Fruit fly (Drosophila melanogaster) whole organism, embryonic: ENCODE results near the gene Hsp70Aa.

ENCODE experiments used
- Ada2b ChIP-seq: fragments of 200-800 bp; sonication (Bioruptor generic); IDR thresholded peaks from 2 replicates; pipeline ENCODE4 v1.3.6; 2022; ENCODE audit warnings: missing biosample characterization, missing genetic modification characterization
- Atf6 ChIP-seq: fragments of 200-800 bp; sonication (Bioruptor generic); IDR thresholded peaks from 2 replicates; pipeline ENCODE4 v1.3.6; 2022; ENCODE audit warnings: missing biosample characterization, missing genetic modification characterization
- CG11456 ChIP-seq: fragments of 200-800 bp; sonication (Bioruptor generic); IDR thresholded peaks from 3 replicates; pipeline ENCODE4 v1.3.6; 2022; ENCODE audit warnings: missing biosample characterization, missing genetic modification characterization
- CG13424 ChIP-seq: fragments of 200-800 bp; sonication (Bioruptor generic); optimal IDR thresholded peaks from 2 replicates; lab custom pipeline; 2019; ENCODE audit warnings: missing biosample characterization, mild to moderate bottlenecking, missing genetic modification characterization, moderate library complexity
- CG14014 ChIP-seq: fragments of 200-800 bp; sonication (Bioruptor generic); IDR thresholded peaks from 2 replicates; pipeline ENCODE4 v1.3.6; 2022; ENCODE audit warnings: missing biosample characterization, missing genetic modification characterization
- CG14050 ChIP-seq: fragments of 200-800 bp; sonication (Bioruptor generic); IDR thresholded peaks from 3 replicates; pipeline ENCODE4 v1.3.6; 2022; ENCODE audit warnings: missing biosample characterization, missing genetic modification characterization
- CG15269 ChIP-seq: fragments of 200-800 bp; sonication (Bioruptor generic); optimal IDR thresholded peaks from 2 replicates; lab custom pipeline; 2018; ENCODE audit warnings: missing biosample characterization, mild to moderate bottlenecking, missing genetic modification characterization, moderate library complexity
- CG17385 ChIP-seq: fragments of 200-800 bp; sonication (Bioruptor generic); optimal IDR thresholded peaks from 3 replicates; lab custom pipeline; 2018; ENCODE audit warnings: missing biosample characterization, mild to moderate bottlenecking, missing genetic modification characterization
- CG2120 ChIP-seq: fragments of 200-800 bp; sonication (Bioruptor generic); optimal IDR thresholded peaks from 3 replicates; lab custom pipeline; 2016; ENCODE audit warnings: missing biosample characterization, missing genetic modification characterization
- CG2202 ChIP-seq: fragments of 200-800 bp; sonication (Bioruptor generic); optimal IDR thresholded peaks from 2 replicates; lab custom pipeline; 2018; ENCODE audit warnings: missing biosample characterization, mild to moderate bottlenecking, missing genetic modification characterization
- CG30403 ChIP-seq: fragments of 200-800 bp; sonication (Bioruptor generic); optimal IDR thresholded peaks from 3 replicates; lab custom pipeline; 2016; ENCODE audit warnings: missing biosample characterization, missing genetic modification characterization
- CG3281 ChIP-seq: fragments of 200-800 bp; sonication (Bioruptor generic); optimal IDR thresholded peaks from 3 replicates; lab custom pipeline; 2017; ENCODE audit warnings: missing biosample characterization, mild to moderate bottlenecking, missing genetic modification characterization
- CG3847 ChIP-seq: fragments of 200-800 bp; sonication (Bioruptor generic); IDR thresholded peaks from 2 replicates; pipeline ENCODE4 v1.3.6; 2022; ENCODE audit warnings: missing biosample characterization, missing genetic modification characterization
- CG7839 ChIP-seq: fragments of 200-800 bp; sonication (Bioruptor generic); optimal IDR thresholded peaks from 3 replicates; lab custom pipeline; 2018; ENCODE audit warnings: missing biosample characterization, mild to moderate bottlenecking, missing genetic modification characterization, moderate library complexity
- CG7963 ChIP-seq: fragments of 200-800 bp; sonication (Bioruptor generic); IDR thresholded peaks from 3 replicates; pipeline ENCODE4 v1.3.6; 2022; ENCODE audit warnings: missing biosample characterization, missing genetic modification characterization; ENCODE audit not compliant: partially characterized antibody
- CG9817 ChIP-seq: fragments of 200-800 bp; sonication (Bioruptor generic); optimal IDR thresholded peaks from 2 replicates; lab custom pipeline; 2018; ENCODE audit warnings: missing biosample characterization, mild to moderate bottlenecking, missing genetic modification characterization, moderate library complexity
- CoRest ChIP-seq: fragments of 200-800 bp; sonication (Bioruptor generic); optimal IDR thresholded peaks from 3 replicates; lab custom pipeline; 2018; ENCODE audit warnings: missing biosample characterization, mild to moderate bottlenecking, missing genetic modification characterization, moderate library complexity
- Drgx ChIP-seq: fragments of 200-800 bp; sonication (Bioruptor generic); IDR thresholded peaks from 2 replicates; pipeline ENCODE4 v1.3.6; 2022; ENCODE audit warnings: missing biosample characterization, missing genetic modification characterization
- Elba2 ChIP-seq: fragments of 200-800 bp; sonication (Bioruptor generic); optimal IDR thresholded peaks from 3 replicates; lab custom pipeline; 2016; ENCODE audit warnings: missing biosample characterization, missing genetic modification characterization
- Hr51 ChIP-seq, 2 experiments: fragments of 200-800 bp; sonication (Bioruptor generic); optimal IDR thresholded peaks; 2 replicates in 1 of 2; 3 replicates in 1 of 2; lab custom pipeline; 2016 to 2018; ENCODE audit warnings: missing biosample characterization in 2 of 2, missing genetic modification characterization in 2 of 2, mild to moderate bottlenecking in 1 of 2, moderate library complexity in 1 of 2
- Med ChIP-seq: fragments of 200-800 bp; sonication (Bioruptor generic); peaks from one replicate; lab custom pipeline; 2016; ENCODE audit warnings: missing biosample characterization, missing genetic modification characterization, mild to moderate bottlenecking, inconsistent platforms, moderate library complexity
- NfI ChIP-seq: fragments of 200-800 bp; sonication (Bioruptor generic); optimal IDR thresholded peaks from 3 replicates; lab custom pipeline; 2018; ENCODE audit warnings: missing biosample characterization, mild to moderate bottlenecking, missing genetic modification characterization, moderate library complexity
- PHDP ChIP-seq: fragments of 200-800 bp; sonication (Bioruptor generic); optimal IDR thresholded peaks from 3 replicates; lab custom pipeline; 2018; ENCODE audit warnings: missing biosample characterization, mild to moderate bottlenecking, missing genetic modification characterization, moderate library complexity
- Sox102F ChIP-seq: fragments of 200-800 bp; sonication (Bioruptor generic); optimal IDR thresholded peaks from 2 replicates; lab custom pipeline; 2018; ENCODE audit warnings: missing biosample characterization, mild to moderate bottlenecking, missing genetic modification characterization, moderate library complexity
- Tbp ChIP-seq: fragments of >200 bp; optimal IDR thresholded peaks from 2 replicates; lab custom pipeline; 2018; ENCODE audit warnings: missing biosample characterization, missing genetic modification characterization
- dysf ChIP-seq: fragments of 200-800 bp; sonication (Bioruptor generic); IDR thresholded peaks from 3 replicates; pipeline ENCODE4 v1.3.6; 2022; ENCODE audit warnings: missing biosample characterization, missing genetic modification characterization
- en ChIP-seq: fragments of 200-800 bp; sonication (Bioruptor generic); optimal IDR thresholded peaks from 2 replicates; lab custom pipeline; 2016; ENCODE audit warnings: missing biosample characterization, missing genetic modification characterization
- fd3F ChIP-seq: fragments of 200-800 bp; sonication (Bioruptor generic); optimal IDR thresholded peaks from 2 replicates; lab custom pipeline; 2018; ENCODE audit warnings: missing biosample characterization, mild to moderate bottlenecking, missing genetic modification characterization, moderate library complexity
- fd64A ChIP-seq: fragments of 200-800 bp; sonication (Bioruptor generic); optimal IDR thresholded peaks from 3 replicates; lab custom pipeline; 2018; ENCODE audit warnings: missing biosample characterization, mild to moderate bottlenecking, missing genetic modification characterization
- gem ChIP-seq: fragments of 200-800 bp; sonication (Bioruptor generic); optimal IDR thresholded peaks from 2 replicates; lab custom pipeline; 2019; ENCODE audit warnings: missing biosample characterization, mild to moderate bottlenecking, missing genetic modification characterization, moderate library complexity
- grau ChIP-seq: fragments of 200-800 bp; optimal IDR thresholded peaks from 3 replicates; lab custom pipeline; 2019; ENCODE audit warnings: missing biosample characterization, mild to moderate bottlenecking, missing genetic modification characterization, moderate library complexity
- lilli ChIP-seq: fragments of 200-800 bp; sonication (Bioruptor generic); optimal IDR thresholded peaks from 3 replicates; lab custom pipeline; 2016; ENCODE audit warnings: missing biosample characterization, missing genetic modification characterization
- nmo ChIP-seq: fragments of 200-800 bp; sonication (Bioruptor generic); optimal IDR thresholded peaks from 2 replicates; lab custom pipeline; 2018; ENCODE audit warnings: missing biosample characterization, mild to moderate bottlenecking, missing genetic modification characterization, moderate library complexity
- oc ChIP-seq: fragments of 200-800 bp; sonication (Bioruptor generic); optimal IDR thresholded peaks from 2 replicates; lab custom pipeline; 2018; ENCODE audit warnings: missing biosample characterization, mild to moderate bottlenecking, missing genetic modification characterization, moderate library complexity
- pan ChIP-seq, 4 experiments: fragments of >200 bp in 3 of 4; fragments of 200-800 bp in 1 of 4; sonication (Bioruptor generic) in 1 of 4; optimal IDR thresholded peaks in 3 of 4; IDR thresholded peaks in 1 of 4; 2 replicates each; pipeline versions ENCODE4 v1.3.6 to Lab custom; 2017 to 2022; ENCODE audit warnings: missing biosample characterization in 2 of 4, missing genetic modification characterization in 2 of 4, mixed read lengths in 1 of 4
- row ChIP-seq: fragments of 200-800 bp; sonication (Bioruptor generic); IDR thresholded peaks from 3 replicates; pipeline ENCODE4 v1.3.6; 2022; ENCODE audit warnings: missing biosample characterization, missing genetic modification characterization
- sens ChIP-seq: fragments of 200-800 bp; sonication (Bioruptor generic); peaks from one replicate; lab custom pipeline; 2016; ENCODE audit warnings: missing biosample characterization, missing genetic modification characterization
- slbo ChIP-seq: fragments of 200-800 bp; sonication (Bioruptor generic); IDR thresholded peaks from 2 replicates; pipeline ENCODE4 v1.3.6; 2022; ENCODE audit warnings: missing biosample characterization, missing genetic modification characterization
- stwl ChIP-seq: fragments of 200-800 bp; sonication (Bioruptor generic); optimal IDR thresholded peaks from 3 replicates; lab custom pipeline; 2018; ENCODE audit warnings: missing biosample characterization, mild to moderate bottlenecking, missing genetic modification characterization, moderate library complexity
- tap ChIP-seq: fragments of 200-800 bp; optimal IDR thresholded peaks from 3 replicates; lab custom pipeline; 2019; ENCODE audit warnings: missing biosample characterization, mild to moderate bottlenecking, missing genetic modification characterization, moderate library complexity
- tio ChIP-seq: fragments of 200-800 bp; sonication (Bioruptor generic); optimal IDR thresholded peaks from 2 replicates; lab custom pipeline; 2017; ENCODE audit warnings: missing biosample characterization, missing genetic modification characterization, inconsistent platforms
- trh ChIP-seq: fragments of 200-800 bp; sonication (Bioruptor generic); optimal IDR thresholded peaks from 2 replicates; lab custom pipeline; 2016; ENCODE audit warnings: missing biosample characterization, missing genetic modification characterization

The Hsp70Aa gene

DNA sequence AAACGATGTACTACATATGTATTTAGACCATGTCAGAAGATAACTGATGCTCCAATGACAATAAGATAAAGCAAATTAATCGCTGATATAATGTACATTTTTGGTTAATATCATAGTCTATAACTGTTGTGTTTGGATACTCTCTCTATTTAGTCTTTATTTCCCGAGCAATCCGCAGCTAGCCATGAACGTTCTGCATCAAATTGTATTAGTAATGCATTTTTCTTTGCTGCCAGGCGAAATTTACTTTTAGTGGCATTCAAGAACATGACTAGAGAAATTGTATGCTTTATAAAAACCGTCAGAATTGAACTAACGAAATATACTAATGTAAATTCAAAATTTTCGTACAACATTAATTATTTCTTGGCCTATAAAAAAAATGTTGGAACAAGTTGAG lies 15.1 kb upstream of the Hsp70Aa start, which contains the start of gene GC2 (continued):
- TF ChIP-seq CG7963 (GFP tag; lab: Robert Waterston, UW): no peak

DNA sequence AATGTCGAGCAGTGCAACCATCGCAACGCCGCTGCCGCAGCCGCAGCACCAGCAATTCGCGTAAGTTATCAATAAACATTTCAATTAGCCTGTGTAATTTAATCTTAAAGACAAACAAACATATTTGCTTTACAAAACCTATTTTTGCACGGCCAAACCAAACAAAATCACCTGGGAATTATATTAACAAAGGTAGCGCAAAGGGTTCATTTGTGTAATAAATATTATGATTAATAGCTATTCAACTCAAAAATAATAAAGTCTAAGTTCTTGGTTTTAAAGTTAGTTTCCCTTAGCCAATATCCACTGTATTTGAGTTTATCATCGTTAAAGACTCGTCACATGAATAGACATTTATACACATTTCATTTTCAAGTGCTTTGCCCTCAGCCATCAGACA lies 12.9 kb upstream of the Hsp70Aa start:
- peak; percentile 8 for TF ChIP-seq CG3281 (GFP tag; lab: Kevin White, UChicago)
- peak; percentile 24 for TF ChIP-seq CG9817 (tag; lab: Kevin White, UChicago)
- peak; percentile 24 for TF ChIP-seq CG30403 (GFP tag; lab: Kevin White, UChicago)
- 0 out of 3 replicates have a peak, but pooled peaks have one; percentile 13 for TF ChIP-seq dysf (GFP tag; lab: Robert Waterston, UW)
- TF ChIP-seq nmo (GFP tag; lab: Kevin White, UChicago): peak; percentile 20
- TF ChIP-seq lilli (GFP tag; lab: Kevin White, UChicago): peak; percentile 23
- TF ChIP-seq CoRest (tag; lab: Kevin White, UChicago): peak; percentile 48
- peak; percentile 48 for TF ChIP-seq CG15269 (tag; lab: Kevin White, UChicago)
- no peak for TF ChIP-seq Ada2b (GFP tag; lab: Robert Waterston, UW)
- TF ChIP-seq fd3F: peak; percentile 1
- peak; percentile 30 for TF ChIP-seq CG13424 (tag; lab: Kevin White, UChicago)
- TF ChIP-seq CG11456 (GFP tag; lab: Robert Waterston, UW): no peak
- TF ChIP-seq Hr51 (GFP tag; optimal IDR thresholded peaks at IDR 0.05; lab: Kevin White, UChicago): peak in 1 of 2 experiments; percentile 18
- peak; percentile 45; the same call in 2 of the 3 replicates for TF ChIP-seq row (GFP tag; lab: Robert Waterston, UW)
- peak; percentile 59; the same call in 1 of the 2 replicates for TF ChIP-seq Atf6 (GFP tag; lab: Robert Waterston, UW)
- no peak for TF ChIP-seq fd64A (GFP tag; lab: Kevin White, UChicago)
- TF ChIP-seq trh: no peak
- TF ChIP-seq CG2120: peak; percentile 49
- peak; percentile 34 for TF ChIP-seq gem
- peak; percentile 16 for TF ChIP-seq Sox102F (GFP tag; lab: Kevin White, UChicago)
- TF ChIP-seq CG3847 (GFP tag; lab: Robert Waterston, UW): 0 out of 2 replicates have a peak, but pooled peaks have one; percentile 5
- TF ChIP-seq CG17385 (GFP tag; lab: Kevin White, UChicago): peak; percentile 18
- no peak for TF ChIP-seq CG2202 (tag; lab: Kevin White, UChicago)
- no peak for TF ChIP-seq sens (GFP tag; lab: Kevin White, UChicago)
- peak; percentile 16 for TF ChIP-seq tio (GFP tag; lab: Kevin White, UChicago)
- TF ChIP-seq Tbp (GFP tag; lab: Kevin White, UChicago): no peak
- TF ChIP-seq en (GFP tag; lab: Kevin White, UChicago): no peak
- TF ChIP-seq PHDP (tag; lab: Kevin White, UChicago): peak; percentile 19
- TF ChIP-seq oc (tag; lab: Kevin White, UChicago): no peak
- 0 out of 2 replicates have a peak, but pooled peaks have one; percentile 18 for TF ChIP-seq CG14014 (GFP tag; lab: Robert Waterston, UW)
- no peak for TF ChIP-seq tap (tag; lab: Kevin White, UChicago)
- TF ChIP-seq Elba2 (GFP tag; lab: Kevin White, UChicago): no peak
- TF ChIP-seq grau (tag; lab: Kevin White, UChicago): peak; percentile 79
- peak; percentile 80 for TF ChIP-seq Med (GFP tag; lab: Kevin White, UChicago)
- no peak for TF ChIP-seq stwl (tag; lab: Kevin White, UChicago)
- peak; percentile 8; the same call in 1 of the 3 replicates for TF ChIP-seq CG14050 (GFP tag; lab: Robert Waterston, UW)
- peak; percentile 32 for TF ChIP-seq CG7839 (tag; lab: Kevin White, UChicago)
- TF ChIP-seq slbo: peak; percentile 43
- TF ChIP-seq Drgx (GFP tag; lab: Robert Waterston, UW): peak; percentile 64
- peak; percentile 3 for TF ChIP-seq NfI
- no peak for TF ChIP-seq pan (optimal IDR thresholded peaks at IDR 0.05; lab: Kevin White, UChicago)
- no peak for TF ChIP-seq pan (GFP tag; optimal IDR thresholded peaks at IDR 0.05 in 1 of 2, IDR thresholded peaks at IDR 0.05 in 1 of 2)
